Worm (Caenorhabditis elegans): ENCODE results near the gene Y53F4B.36.

The Y53F4B.36 gene

ce11 chrII:15145594-15145993 lies 30.1 kb upstream of the Y53F4B.36 start, which contains the start of gene Y53F4B.27:
Y53F4B.27 (plus strand) TSS chrII:15145894.
- TF ChIP-seq ceh-82 (tag; optimal IDR thresholded peaks at IDR 0.05) = no peak
- TF ChIP-seq nfya-1 (tag; optimal IDR thresholded peaks at IDR 0.05; ENCODE audit: insufficient read depth) = no peak
- no peak for TF ChIP-seq ceh-9 (tag; optimal IDR thresholded peaks at IDR 0.05)
- TF ChIP-seq tbx-2 (tag; optimal IDR thresholded peaks at IDR 0.05) = no peak

- TF ChIP-seq ceh-82 (tag; optimal IDR thresholded peaks at IDR 0.05) (no peak), tbx-2 (tag; optimal IDR thresholded peaks at IDR 0.05) (no peak), egl-5 (tag; optimal IDR thresholded peaks at IDR 0.05) (peak; percentile 61), ceh-9 (tag; optimal IDR thresholded peaks at IDR 0.05) (no peak)
These were observed 27.3 kb upstream of the Y53F4B.36 start for ce11 chrII:15148442-15148841.

- TF ChIP-seq ama-1 (optimal IDR thresholded peaks at IDR 0.05) (no peak), tbx-2 (tag; optimal IDR thresholded peaks at IDR 0.05) (no peak)
These were observed 17.9 kb upstream of the Y53F4B.36 start, which contains the start of gene ptr-20 for ce11 chrII:15157880-15158279. ptr-20 (plus strand) TSS chrII:15158180.

DNA sequence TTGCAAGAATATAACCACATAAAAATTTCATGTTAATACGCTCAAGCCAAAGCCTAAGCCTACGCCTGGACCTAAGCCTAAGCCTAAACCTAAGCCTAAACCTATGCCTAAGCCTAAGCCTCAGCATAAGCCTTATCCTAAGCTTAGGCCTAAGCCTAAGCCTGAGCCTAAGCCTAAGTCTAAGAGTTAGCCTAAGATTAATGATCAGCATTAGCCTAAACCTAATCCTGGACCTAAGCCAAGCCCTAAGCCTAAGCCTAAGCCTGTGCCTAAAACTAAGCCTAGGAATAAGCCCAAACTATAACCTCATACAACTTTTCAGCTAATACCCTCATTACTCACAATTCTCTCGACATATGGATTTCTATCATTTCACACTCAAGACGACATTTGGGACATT lies 17.4 kb upstream of the Y53F4B.36 start:
- TF ChIP-seq snpc-4 (tag; optimal IDR thresholded peaks at IDR 0.05) (no peak), egl-27 (tag; optimal IDR thresholded peaks at IDR 0.05) (no peak), nhr-67 (tag; optimal IDR thresholded peaks at IDR 0.05) (no peak), elt-3 (tag; optimal IDR thresholded peaks at IDR 0.05) (no peak), elt-2 (tag; optimal IDR thresholded peaks at IDR 0.05) (no peak), tbx-2 (tag; optimal IDR thresholded peaks at IDR 0.05) (no peak), hmg-11 (tag; optimal IDR thresholded peaks at IDR 0.05) (no peak), nhr-237 (tag; optimal IDR thresholded peaks at IDR 0.05) (no peak), ZK546.5 (tag; optimal IDR thresholded peaks at IDR 0.05) (no peak), nhr-77 (tag; optimal IDR thresholded peaks at IDR 0.05) (no peak), ztf-11 (tag; optimal IDR thresholded peaks at IDR 0.05) (no peak), ceh-82 (tag; optimal IDR thresholded peaks at IDR 0.05) (no peak), skn-1 (tag; optimal IDR thresholded peaks at IDR 0.05) (no peak), daf-12 (tag; optimal IDR thresholded peaks at IDR 0.05) (no peak), R02D3.7 (tag; optimal IDR thresholded peaks at IDR 0.05) (no peak), ceh-16 (tag; optimal IDR thresholded peaks at IDR 0.05) (no peak)

DNA sequence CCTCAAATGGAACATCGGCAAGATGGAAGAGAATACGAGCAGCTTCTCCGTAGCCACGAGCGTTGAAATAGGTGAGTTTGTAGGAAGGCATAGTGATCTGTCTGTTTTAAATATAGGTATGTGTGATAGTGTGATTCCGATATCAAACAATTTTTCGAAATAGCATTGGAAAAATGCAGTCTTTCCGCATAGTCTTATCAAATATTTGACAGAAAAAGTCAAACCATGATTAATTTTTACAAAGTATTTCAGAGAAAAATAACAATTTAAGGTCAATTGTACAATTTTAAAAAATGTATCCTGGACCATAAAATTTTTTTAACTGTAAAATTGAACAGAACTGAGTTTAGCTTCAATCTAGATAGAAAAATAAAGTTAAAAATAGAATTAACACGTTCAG lies 11.3 kb upstream of the Y53F4B.36 start, which contains the start of gene gst-26:
gst-26 (minus strand) TSS at position 101 of the 400 bp plus-strand sequence.
- TF ChIP-seq nhr-23 (tag; optimal IDR thresholded peaks at IDR 0.05) (no peak), elt-2 (tag; optimal IDR thresholded peaks at IDR 0.05) (peak; percentile 26)

- no peak for TF ChIP-seq nhr-28 (tag; optimal IDR thresholded peaks at IDR 0.05)
- TF ChIP-seq nhr-43 (tag; optimal IDR thresholded peaks at IDR 0.05; ENCODE audit: poor library complexity, severe bottlenecking) = peak; percentile 82
- TF ChIP-seq lin-15B (tag; optimal IDR thresholded peaks at IDR 0.05) = peak; percentile 61
- TF ChIP-seq hmg-11 (tag; optimal IDR thresholded peaks at IDR 0.05) = peak; percentile 94
- peak; percentile 62 for TF ChIP-seq lsy-12 (tag; optimal IDR thresholded peaks at IDR 0.05)
- peak; percentile 97 for TF ChIP-seq lin-39 (tag; optimal IDR thresholded peaks at IDR 0.05)
- peak; percentile 45 for TF ChIP-seq pqm-1 (tag; optimal IDR thresholded peaks at IDR 0.05)
- no peak for TF ChIP-seq elt-1 (tag; optimal IDR thresholded peaks at IDR 0.05)
- TF ChIP-seq nhr-25 (tag; optimal IDR thresholded peaks at IDR 0.05) = peak; percentile 70
- TF ChIP-seq unc-62 (GFP tag; optimal IDR thresholded peaks at IDR 0.05) = no peak
- TF ChIP-seq jun-1 (tag; optimal IDR thresholded peaks at IDR 0.05) = peak; percentile 61
- TF ChIP-seq nhr-77 (tag; optimal IDR thresholded peaks at IDR 0.05) = peak; percentile 49
- peak; percentile 23 for TF ChIP-seq ztf-4 (tag; optimal IDR thresholded peaks at IDR 0.05)
- TF ChIP-seq snpc-4 (tag; optimal IDR thresholded peaks at IDR 0.05) = peak; percentile 77
- TF ChIP-seq elt-2 (tag; optimal IDR thresholded peaks at IDR 0.05) = peak; percentile 73
- TF ChIP-seq ama-1 (optimal IDR thresholded peaks at IDR 0.05) = peak; percentile 36
- TF ChIP-seq nhr-12 (tag; optimal IDR thresholded peaks at IDR 0.05) = no peak
- peak; percentile 68 for TF ChIP-seq fos-1 (tag; optimal IDR thresholded peaks at IDR 0.05)
- TF ChIP-seq pha-4 (tag; optimal IDR thresholded peaks at IDR 0.05) = peak; percentile 86
- TF ChIP-seq egl-27 (tag; optimal IDR thresholded peaks at IDR 0.05) = peak; percentile 75
- TF ChIP-seq nhr-11 (tag; optimal IDR thresholded peaks at IDR 0.05) = no peak
- TF ChIP-seq ztf-11 (tag; optimal IDR thresholded peaks at IDR 0.05) = no peak
- peak; percentile 84 for TF ChIP-seq nfya-1 (tag; optimal IDR thresholded peaks at IDR 0.05; ENCODE audit: insufficient read depth)
- TF ChIP-seq elt-3 (tag; optimal IDR thresholded peaks at IDR 0.05) = peak in 1 of 3 experiments; percentile 33
- TF ChIP-seq R02D3.7 (tag; optimal IDR thresholded peaks at IDR 0.05) = peak; percentile 42
- TF ChIP-seq nhr-23 (tag; optimal IDR thresholded peaks at IDR 0.05) = peak; percentile 62
- no peak for TF ChIP-seq mdl-1 (tag; optimal IDR thresholded peaks at IDR 0.05)
- TF ChIP-seq zag-1 (tag; optimal IDR thresholded peaks at IDR 0.05) = no peak
- TF ChIP-seq skn-1 (tag; optimal IDR thresholded peaks at IDR 0.05) = peak; percentile 56
- TF ChIP-seq ceh-82 (tag; optimal IDR thresholded peaks at IDR 0.05) = peak; percentile 37
- peak; percentile 80 for TF ChIP-seq tbx-2 (tag; optimal IDR thresholded peaks at IDR 0.05)
- peak; percentile 77 for TF ChIP-seq egl-5 (tag; optimal IDR thresholded peaks at IDR 0.05)
These were observed 10.0 kb upstream of the Y53F4B.36 start, which contains the start of gene gst-27 for ce11 chrII:15165681-15166235. gst-27 (minus strand) TSS chrII:15165731.
